Worm (Caenorhabditis elegans) whole organism, late embryonic: ENCODE measurements around the gene ZC262.7.

Experiments
- ceh-34 ChIP-seq: sonication (generic microtip); optimal IDR thresholded peaks from 2 replicates; lab custom pipeline; 2016; ENCODE audit warnings: mild to moderate bottlenecking, missing genetic modification characterization, missing compliant biosample characterization
- ceh-6 ChIP-seq: fragments of 200-800 bp; sonication (Bioruptor generic); optimal IDR thresholded peaks from 2 replicates; lab custom pipeline; 2018; ENCODE audit warnings: mild to moderate bottlenecking, missing genetic modification characterization, missing compliant biosample characterization
- lin-11 ChIP-seq: fragments of 200-800 bp; sonication (Bioruptor generic); optimal IDR thresholded peaks from 2 replicates; lab custom pipeline; 2018; ENCODE audit warnings: mild to moderate bottlenecking, missing genetic modification characterization, missing compliant biosample characterization
- nhr-11 ChIP-seq: fragments of 150-350 bp; optimal IDR thresholded peaks from 2 replicates; lab custom pipeline; 2014; ENCODE audit warnings: missing biosample characterization, missing genetic modification characterization
- npax-4 ChIP-seq: sonication (generic microtip); optimal IDR thresholded peaks from 2 replicates; lab custom pipeline; 2016; ENCODE audit warnings: missing genetic modification characterization, missing compliant biosample characterization
- pag-3 ChIP-seq: sonication (generic microtip); optimal IDR thresholded peaks from 2 replicates; lab custom pipeline; 2016; ENCODE audit warnings: missing compliant biosample characterization, missing genetic modification characterization, borderline replicate concordance
- sdc-2 ChIP-seq: sonication (generic microtip); optimal IDR thresholded peaks from 2 replicates; lab custom pipeline; 2016; ENCODE audit warnings: missing genotype, missing genetic modification characterization, missing compliant biosample characterization
- sox-4 ChIP-seq: sonication (generic microtip); optimal IDR thresholded peaks from 2 replicates; lab custom pipeline; 2017; ENCODE audit warnings: mild to moderate bottlenecking, missing genetic modification characterization, inconsistent platforms, missing compliant biosample characterization
- ttx-3 ChIP-seq: sonication (generic microtip); optimal IDR thresholded peaks from 2 replicates; lab custom pipeline; 2016; ENCODE audit warnings: missing genetic modification reagents, missing genetic modification characterization, missing compliant biosample characterization

DNA sequence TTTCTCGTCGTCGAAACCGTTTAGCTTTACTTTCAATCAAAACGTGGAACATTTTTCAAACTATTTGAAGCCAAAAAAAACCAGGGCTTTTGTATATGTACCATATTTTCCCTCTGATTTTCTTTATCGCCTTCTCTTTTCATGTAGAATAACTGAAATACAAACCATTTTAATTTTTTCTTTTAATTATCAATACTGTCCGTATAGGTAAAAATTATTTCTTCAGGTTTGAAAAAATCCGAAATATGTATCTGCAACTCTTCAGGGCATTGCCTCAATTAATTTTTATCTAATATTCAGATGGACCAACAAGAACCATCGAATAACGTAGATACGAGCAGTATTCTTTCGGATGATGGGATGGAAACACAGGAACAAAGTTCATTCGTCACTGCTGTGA, 30.9 kb upstream of the ZC262.7 start, which contains the start of gene met-2:
- TF ChIP-seq npax-4 (no peak), ttx-3 (no peak), ceh-6 (GFP tag; lab: Kevin White, UChicago) (no peak), pag-3 (tag; lab: Kevin White, UChicago) (no peak), ceh-34 (no peak), sdc-2 (tag; lab: Kevin White, UChicago) (no peak), sox-4 (no peak), nhr-11 (no peak), lin-11 (no peak)
